Worm (Caenorhabditis elegans) whole organism, L3 larva: Measurements from ENCODE around the gene ugt-64.

Source experiments
- R02D3.7 ChIP-seq: fragments of 150-350 bp; optimal IDR thresholded peaks from 2 replicates; lab custom pipeline; 2014; ENCODE audit warnings: missing biosample characterization, missing genetic modification characterization
- ceh-28 ChIP-seq: fragments of 150-350 bp; optimal IDR thresholded peaks from 2 replicates; lab custom pipeline; 2014; ENCODE audit warnings: missing biosample characterization, missing genetic modification reagents, missing genetic modification characterization
- elt-2 ChIP-seq: sonication (generic microtip); optimal IDR thresholded peaks from 2 replicates; lab custom pipeline; 2016; ENCODE audit warnings: missing genetic modification reagents, mild to moderate bottlenecking, missing genetic modification characterization, missing compliant biosample characterization
- eor-1 ChIP-seq, 2 experiments: fragments of 150-350 bp; optimal IDR thresholded peaks; 2 replicates each; lab custom pipeline; 2014 to 2018; ENCODE audit warnings: missing biosample characterization in 2 of 2, missing genetic modification characterization in 2 of 2
- fos-1 ChIP-seq: fragments of 150-350 bp; optimal IDR thresholded peaks from 2 replicates; lab custom pipeline; 2014; ENCODE audit warnings: missing biosample characterization, missing genetic modification characterization
- mdl-1 ChIP-seq: fragments of 150-350 bp; optimal IDR thresholded peaks from 2 replicates; lab custom pipeline; 2014; ENCODE audit warnings: missing biosample characterization, missing genetic modification characterization
- nhr-23 ChIP-seq: fragments of 150-350 bp; optimal IDR thresholded peaks from 2 replicates; lab custom pipeline; 2014; ENCODE audit warnings: missing biosample characterization, missing genetic modification reagents, missing genetic modification characterization
- nhr-25 ChIP-seq: sonication (generic microtip); optimal IDR thresholded peaks from 2 replicates; lab custom pipeline; 2017; ENCODE audit warnings: missing biosample characterization, missing genetic modification characterization
- nhr-76 ChIP-seq: fragments of 150-350 bp; sonication (generic microtip); optimal IDR thresholded peaks from 5 replicates; lab custom pipeline; 2014; ENCODE audit warnings: missing biosample characterization, missing genetic modification characterization
- pha-4 ChIP-seq: fragments of 150-350 bp; optimal IDR thresholded peaks from 2 replicates; lab custom pipeline; 2014; ENCODE audit warnings: missing biosample characterization, missing genetic modification reagents, missing genetic modification characterization
- snpc-4 ChIP-seq: fragments of 150-350 bp; optimal IDR thresholded peaks from 2 replicates; lab custom pipeline; 2014; ENCODE audit warnings: missing biosample characterization, missing genetic modification characterization
- zag-1 ChIP-seq: fragments of 150-350 bp; optimal IDR thresholded peaks from 2 replicates; lab custom pipeline; 2014; ENCODE audit warnings: missing biosample characterization, missing genetic modification characterization
- ztf-11 ChIP-seq: fragments of 150-350 bp; optimal IDR thresholded peaks from 2 replicates; lab custom pipeline; 2014; ENCODE audit warnings: missing biosample characterization, missing genetic modification characterization
- ztf-4 ChIP-seq: fragments of 150-350 bp; optimal IDR thresholded peaks from 2 replicates; lab custom pipeline; 2014; ENCODE audit warnings: missing biosample characterization, missing genetic modification characterization

ce11 chrV:3476228-3476627 lies 29.9 kb downstream of the ugt-64 start:
- TF ChIP-seq mdl-1 (tag; lab: Kevin White, UChicago) (no peak), elt-2 (tag; lab: Kevin White, UChicago) (no peak), zag-1 (no peak), eor-1 (tag; optimal IDR thresholded peaks at IDR 0.05; lab: Kevin White, UChicago) (no peak), ztf-11 (tag; lab: Kevin White, UChicago) (no peak), R02D3.7 (tag; lab: Kevin White, UChicago) (no peak), nhr-23 (tag; lab: Kevin White, UChicago) (no peak), ceh-28 (tag; lab: Kevin White, UChicago) (no peak), snpc-4 (tag; lab: Kevin White, UChicago) (no peak), pha-4 (tag; lab: Kevin White, UChicago) (no peak), nhr-76 (no peak), fos-1 (tag; lab: Kevin White, UChicago) (no peak), nhr-25 (no peak), ztf-4 (tag; lab: Kevin White, UChicago) (no peak)
